Fruit fly (Drosophila melanogaster) Kc167 (cell line): Measurements from ENCODE around the gene jus.

Source experiments
- psq ChIP-seq: fragments of >200 bp; optimal IDR thresholded peaks from 2 replicates; lab custom pipeline; 2017; ENCODE audit warnings: missing external identifiers
- ttk ChIP-seq: sonication (Bioruptor generic); optimal IDR thresholded peaks from 2 replicates; lab custom pipeline; 2017; ENCODE audit warnings: missing external identifiers

- no peak for TF ChIP-seq ttk
- no peak for TF ChIP-seq psq (lab: Kevin White, UChicago)
These were observed 29.7 kb downstream of the jus start, which contains the start of gene CG11898 for dm6 chr3R:29164930-29165693.
